Fruit fly (Drosophila melanogaster): ENCODE data around the gene mus304.

- TF ChIP-seq psq (optimal IDR thresholded peaks at IDR 0.05) (no peak), insv (optimal IDR thresholded peaks at IDR 0.05) (no peak), h (optimal IDR thresholded peaks at IDR 0.05) (no peak), Myc (optimal IDR thresholded peaks at IDR 0.05) (no peak), ttk (optimal IDR thresholded peaks at IDR 0.05) (no peak)
Observed at dm6 chr3L:18147596-18147995, 38.0 kb downstream of the mus304 start.

Data from Kc167 (cell line).